Worm (Caenorhabditis elegans): ENCODE results near the gene rnh-1.0.

Gene rnh-1.0

ce11 chrII:4998657-4999056 lies 3.5 kb downstream of the rnh-1.0 start, which contains the start of gene F59A6.11:
F59A6.11 (minus strand) TSS chrII:4998757.
- TF ChIP-seq zip-8 (tag; optimal IDR thresholded peaks at IDR 0.05): no peak
- TF ChIP-seq ces-1 (GFP tag; optimal IDR thresholded peaks at IDR 0.05): no peak
- no peak for TF ChIP-seq hlh-1 (tag; optimal IDR thresholded peaks at IDR 0.05)
- TF ChIP-seq nhr-2 (tag; optimal IDR thresholded peaks at IDR 0.05): no peak
- TF ChIP-seq snpc-4 (tag; optimal IDR thresholded peaks at IDR 0.05): no peak
- TF ChIP-seq flh-1 (GFP tag; optimal IDR thresholded peaks at IDR 0.05): no peak
- no peak for TF ChIP-seq ceh-43 (GFP tag; optimal IDR thresholded peaks at IDR 0.05)
- no peak for TF ChIP-seq elt-3 (tag; optimal IDR thresholded peaks at IDR 0.05)
- TF ChIP-seq nhr-237 (tag; optimal IDR thresholded peaks at IDR 0.05): no peak
- TF ChIP-seq nhr-12 (tag; optimal IDR thresholded peaks at IDR 0.05): no peak
- no peak for TF ChIP-seq lin-13 (tag; optimal IDR thresholded peaks at IDR 0.05)
- no peak for TF ChIP-seq elt-1 (tag; optimal IDR thresholded peaks at IDR 0.05; ENCODE audit: borderline replicate concordance, insufficient read depth)
- no peak for TF ChIP-seq ham-2 (GFP tag; optimal IDR thresholded peaks at IDR 0.05)
- no peak for TF ChIP-seq unc-39 (tag; optimal IDR thresholded peaks at IDR 0.05)
- TF ChIP-seq tbx-8 (GFP tag; optimal IDR thresholded peaks at IDR 0.05): no peak
- TF ChIP-seq blmp-1 (tag; optimal IDR thresholded peaks at IDR 0.05): no peak

- TF ChIP-seq lsy-2 (tag; optimal IDR thresholded peaks at IDR 0.05) (no peak), nhr-237 (tag; optimal IDR thresholded peaks at IDR 0.05) (peak; percentile 86), ceh-83 (GFP tag; optimal IDR thresholded peaks at IDR 0.05) (no peak), unc-39 (tag; optimal IDR thresholded peaks at IDR 0.05) (no peak), lin-13 (tag; optimal IDR thresholded peaks at IDR 0.05) (peak; percentile 53)
These were observed 4.0 kb downstream of the rnh-1.0 start, which contains the start of gene citk-2 for ce11 chrII:4999122-4999521. citk-2 (plus strand) TSS chrII:4999520.

- TF ChIP-seq hlh-1 (tag; optimal IDR thresholded peaks at IDR 0.05): no peak
- no peak for TF ChIP-seq nhr-2 (tag; optimal IDR thresholded peaks at IDR 0.05)
- TF ChIP-seq ceh-39 (tag; optimal IDR thresholded peaks at IDR 0.05): no peak
- no peak for TF ChIP-seq nhr-76 (tag; optimal IDR thresholded peaks at IDR 0.05)
- no peak for TF ChIP-seq snpc-4 (tag; optimal IDR thresholded peaks at IDR 0.05)
- TF ChIP-seq flh-1 (GFP tag; optimal IDR thresholded peaks at IDR 0.05): no peak
- no peak for TF ChIP-seq ham-2 (GFP tag; optimal IDR thresholded peaks at IDR 0.05)
- TF ChIP-seq lin-32 (GFP tag; optimal IDR thresholded peaks at IDR 0.05): no peak
- TF ChIP-seq drap-1 (GFP tag; optimal IDR thresholded peaks at IDR 0.05): no peak
- TF ChIP-seq bed-3 (GFP tag; optimal IDR thresholded peaks at IDR 0.05): no peak
- TF ChIP-seq unc-120 (tag; optimal IDR thresholded peaks at IDR 0.05; ENCODE audit: poor library complexity, severe bottlenecking): no peak
These were observed 6.7 kb downstream of the rnh-1.0 start for ce11 chrII:5001866-5002265.

ce11 chrII:5003660-5004059 lies 8.5 kb downstream of the rnh-1.0 start, which contains the start of gene F59A6.10:
F59A6.10 (plus strand) TSS chrII:5003960.
- no peak for TF ChIP-seq mep-1 (tag; optimal IDR thresholded peaks at IDR 0.05)
- no peak for TF ChIP-seq ham-2 (GFP tag; optimal IDR thresholded peaks at IDR 0.05)
- TF ChIP-seq mab-5 (tag; optimal IDR thresholded peaks at IDR 0.05): no peak
- no peak for TF ChIP-seq elt-3 (tag; optimal IDR thresholded peaks at IDR 0.05)
- no peak for TF ChIP-seq ceh-83 (GFP tag; optimal IDR thresholded peaks at IDR 0.05)
- no peak for TF ChIP-seq lsy-2 (tag; optimal IDR thresholded peaks at IDR 0.05)
- TF ChIP-seq bed-3 (GFP tag; optimal IDR thresholded peaks at IDR 0.05): no peak
- no peak for TF ChIP-seq nhr-12 (tag; optimal IDR thresholded peaks at IDR 0.05)
- no peak for TF ChIP-seq ztf-11 (tag; optimal IDR thresholded peaks at IDR 0.05)
- no peak for TF ChIP-seq zip-8 (tag; optimal IDR thresholded peaks at IDR 0.05)
- TF ChIP-seq pha-4 (tag; optimal IDR thresholded peaks at IDR 0.05): no peak

- no peak for TF ChIP-seq nhr-2 (tag; optimal IDR thresholded peaks at IDR 0.05)
- no peak for TF ChIP-seq unc-120 (tag; optimal IDR thresholded peaks at IDR 0.05; ENCODE audit: poor library complexity, severe bottlenecking)
These were observed 9.7 kb downstream of the rnh-1.0 start, which contains the start of gene F59A6.4 for ce11 chrII:5004781-5005180. F59A6.4 (plus strand) TSS chrII:5005081.

- no peak for TF ChIP-seq mep-1 (tag; optimal IDR thresholded peaks at IDR 0.05)
- no peak for TF ChIP-seq snpc-4 (tag; optimal IDR thresholded peaks at IDR 0.05)
- TF ChIP-seq tbx-8 (GFP tag; optimal IDR thresholded peaks at IDR 0.05): no peak
- TF ChIP-seq nhr-28 (tag; optimal IDR thresholded peaks at IDR 0.05): no peak
- no peak for TF ChIP-seq drap-1 (GFP tag; optimal IDR thresholded peaks at IDR 0.05)
- TF ChIP-seq mab-5 (tag; optimal IDR thresholded peaks at IDR 0.05): no peak
- TF ChIP-seq ceh-39 (tag; optimal IDR thresholded peaks at IDR 0.05): no peak
- TF ChIP-seq ztf-11 (tag; optimal IDR thresholded peaks at IDR 0.05): no peak
- no peak for TF ChIP-seq nhr-237 (tag; optimal IDR thresholded peaks at IDR 0.05)
- TF ChIP-seq cnd-1 (tag; optimal IDR thresholded peaks at IDR 0.05): no peak
- no peak for TF ChIP-seq unc-120 (tag; optimal IDR thresholded peaks at IDR 0.05; ENCODE audit: poor library complexity, severe bottlenecking)
These were observed 12.9 kb downstream of the rnh-1.0 start, which contains the start of gene F59A6.3 for ce11 chrII:5008033-5008432. F59A6.3 (plus strand) TSS chrII:5008333.

Measured in whole organism, mixed stage, embryonic.